Worm (Caenorhabditis elegans) whole organism, mixed stage, embryonic: ENCODE data around the gene clec-231.

Experiments used
- ceh-83 ChIP-seq: fragments of 200-800 bp; sonication (Bioruptor generic); optimal IDR thresholded peaks from 2 replicates; lab custom pipeline; 2018; ENCODE audit warnings: mild to moderate bottlenecking, missing genetic modification characterization, missing compliant biosample characterization
- ces-1 ChIP-seq: fragments of 150-350 bp; optimal IDR thresholded peaks from 2 replicates; lab custom pipeline; 2014; ENCODE audit warnings: missing biosample characterization, missing genetic modification reagents, missing genetic modification characterization
- elt-3 ChIP-seq: fragments of 150-350 bp; optimal IDR thresholded peaks from 2 replicates; lab custom pipeline; 2014; ENCODE audit warnings: missing biosample characterization, missing genetic modification characterization
- flh-1 ChIP-seq: fragments of 200-800 bp; sonication (Bioruptor generic); optimal IDR thresholded peaks from 2 replicates; lab custom pipeline; 2018; ENCODE audit warnings: mild to moderate bottlenecking, missing genetic modification characterization, moderate library complexity, missing compliant biosample characterization
- ham-2 ChIP-seq: fragments of 200-800 bp; sonication (Bioruptor generic); optimal IDR thresholded peaks from 2 replicates; lab custom pipeline; 2018; ENCODE audit warnings: mild to moderate bottlenecking, missing genetic modification characterization, missing compliant biosample characterization
- nhr-12 ChIP-seq: fragments of 150-350 bp; optimal IDR thresholded peaks from 2 replicates; lab custom pipeline; 2014; ENCODE audit warnings: missing biosample characterization, missing genetic modification characterization
- nhr-2 ChIP-seq: fragments of 150-350 bp; optimal IDR thresholded peaks from 2 replicates; lab custom pipeline; 2014; ENCODE audit warnings: missing biosample characterization, missing genetic modification characterization
- nhr-237 ChIP-seq: fragments of 150-350 bp; optimal IDR thresholded peaks from 2 replicates; lab custom pipeline; 2014; ENCODE audit warnings: missing biosample characterization, missing genetic modification characterization
- nhr-76 ChIP-seq: sonication (generic microtip); optimal IDR thresholded peaks from 2 replicates; lab custom pipeline; 2017; ENCODE audit warnings: missing biosample characterization, missing genetic modification characterization
- pha-4 ChIP-seq: fragments of 150-350 bp; optimal IDR thresholded peaks from 2 replicates; lab custom pipeline; 2018; ENCODE audit warnings: missing biosample characterization, missing genetic modification reagents, missing genetic modification characterization
- sem-2 ChIP-seq: fragments of 200-800 bp; sonication (Bioruptor generic); optimal IDR thresholded peaks from 2 replicates; lab custom pipeline; 2018; ENCODE audit warnings: mild to moderate bottlenecking, missing genetic modification characterization, missing compliant biosample characterization
- sptf-1 ChIP-seq: sonication (generic microtip); optimal IDR thresholded peaks from 2 replicates; lab custom pipeline; 2017; ENCODE audit warnings: mild to moderate bottlenecking, missing genetic modification characterization, moderate library complexity, missing compliant biosample characterization
- unc-39 ChIP-seq: fragments of 150-350 bp; optimal IDR thresholded peaks from 2 replicates; lab custom pipeline; 2014; ENCODE audit warnings: missing biosample characterization, missing genetic modification characterization

DNA sequence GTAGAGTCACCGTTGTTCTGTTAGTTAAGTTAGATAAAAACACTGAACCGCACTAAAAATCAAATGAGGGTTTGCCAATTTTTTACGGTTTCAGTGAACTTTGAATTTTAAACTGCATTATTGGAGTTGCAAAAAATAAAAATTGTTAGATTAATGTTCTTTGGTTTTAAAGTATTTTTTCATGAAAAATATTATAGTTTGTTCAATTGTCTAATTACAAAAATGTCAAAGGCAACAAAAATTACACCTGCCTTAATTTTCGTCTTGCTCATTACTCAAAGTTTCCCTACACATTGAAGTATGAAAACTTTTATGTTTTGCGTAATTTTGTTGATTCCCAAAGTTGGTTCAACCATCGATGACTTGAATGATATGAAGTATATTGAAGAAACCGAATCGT, 39.7 kb downstream of the clec-231 start, which contains the start of gene irld-62:
- TF ChIP-seq flh-1 (GFP tag; lab: Kevin White, UChicago): no peak
- no peak for TF ChIP-seq sem-2
- TF ChIP-seq ceh-83: no peak
- TF ChIP-seq nhr-2 (tag; lab: Kevin White, UChicago): no peak
- no peak for TF ChIP-seq nhr-237 (tag; lab: Kevin White, UChicago)
- TF ChIP-seq nhr-76: no peak
- TF ChIP-seq ham-2 (GFP tag; lab: Kevin White, UChicago): no peak
- no peak for TF ChIP-seq nhr-12 (tag; lab: Kevin White, UChicago)
- no peak for TF ChIP-seq pha-4
- TF ChIP-seq ces-1 (GFP tag; lab: Kevin White, UChicago): no peak
- TF ChIP-seq elt-3: no peak
- no peak for TF ChIP-seq sptf-1 (tag; lab: Kevin White, UChicago)
- TF ChIP-seq unc-39 (tag; lab: Kevin White, UChicago): no peak
